Worm (Caenorhabditis elegans) whole organism, midembryonic: ENCODE results near the gene nhr-138.
"Not testable (repeated sequence)": the region's sequence is repeated elsewhere in the genome, so short reads cannot be mapped to it uniquely, and the experiment has no call there.

Experiments used
- T22C8.4 ChIP-seq: fragments of 200-800 bp; sonication (Bioruptor generic); IDR thresholded peaks from 2 replicates; pipeline ENCODE4 v1.3.6; 2022; ENCODE audit warnings: missing genetic modification characterization, missing compliant biosample characterization
- cog-1 ChIP-seq: sonication (generic microtip); optimal IDR thresholded peaks from 2 replicates; lab custom pipeline; 2016; ENCODE audit warnings: missing genetic modification characterization, missing compliant biosample characterization
- flt-1 ChIP-seq: fragments of 200-800 bp; sonication (Bioruptor generic); IDR thresholded peaks from 2 replicates; pipeline ENCODE4 v1.3.6; 2022; ENCODE audit warnings: missing genetic modification characterization, missing compliant biosample characterization
- klf-2 ChIP-seq: fragments of 200-800 bp; sonication (Bioruptor generic); conservative IDR thresholded peaks from 2 replicates; pipeline ENCODE4 v1.3.6; 2022; ENCODE audit warnings: missing genetic modification reagents, missing genetic modification characterization, missing compliant biosample characterization
- med-1 ChIP-seq: sonication (generic microtip); optimal IDR thresholded peaks from 2 replicates; lab custom pipeline; 2017; ENCODE audit warnings: missing genetic modification characterization, mild to moderate bottlenecking, missing compliant biosample characterization, antibody characterized with exemption, missing genetic modification reagents; ENCODE audit not compliant: insufficient read depth
- ref-1 ChIP-seq: fragments of 200-800 bp; sonication (Bioruptor generic); conservative IDR thresholded peaks from 2 replicates; pipeline ENCODE4 v1.3.6; 2022; ENCODE audit warnings: missing genetic modification reagents, missing genetic modification characterization, missing compliant biosample characterization
- tab-1 ChIP-seq: fragments of 200-800 bp; sonication (Bioruptor generic); IDR thresholded peaks from 2 replicates; pipeline ENCODE4 v1.3.6; 2022; ENCODE audit warnings: missing genetic modification characterization, missing compliant biosample characterization
- ztf-23 ChIP-seq: fragments of 200-800 bp; sonication (Bioruptor generic); IDR thresholded peaks from 2 replicates; pipeline ENCODE4 v1.3.6; 2022; ENCODE audit warnings: missing genetic modification reagents, missing genetic modification characterization, missing compliant biosample characterization
- ztf-29 ChIP-seq: fragments of 200-800 bp; sonication (Bioruptor generic); IDR thresholded peaks from 2 replicates; pipeline ENCODE4 v1.3.6; 2022; ENCODE audit warnings: missing genetic modification reagents, missing genetic modification characterization, missing compliant biosample characterization

nhr-138 gene

DNA sequence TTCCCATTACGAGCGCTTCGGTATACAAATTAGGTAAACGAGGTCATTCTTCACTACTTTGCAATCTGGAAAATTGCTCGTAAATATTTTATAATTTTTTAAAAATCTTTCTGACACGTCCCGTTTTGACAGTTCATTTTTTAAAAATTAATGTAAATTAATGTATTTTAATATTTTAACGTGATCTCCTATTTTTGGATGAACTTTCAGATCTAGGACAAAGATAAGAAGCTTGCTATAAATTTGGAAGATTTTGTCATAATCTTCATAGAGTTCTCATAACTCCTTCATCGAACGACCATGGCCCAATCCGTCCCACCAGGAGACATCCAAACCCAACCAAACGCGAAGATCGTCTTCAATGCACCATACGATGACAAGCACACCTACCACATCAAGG is 36.3 kb upstream of the nhr-138 start, which contains the start of gene msp-76:
Gene msp-76, plus strand, starts transcription at position 301 of the 400 bp plus-strand sequence.
- not testable (repeated sequence) for TF ChIP-seq tab-1; flt-1 (GFP tag; lab: Robert Waterston, UW); ztf-23 (GFP tag; lab: Robert Waterston, UW)

DNA sequence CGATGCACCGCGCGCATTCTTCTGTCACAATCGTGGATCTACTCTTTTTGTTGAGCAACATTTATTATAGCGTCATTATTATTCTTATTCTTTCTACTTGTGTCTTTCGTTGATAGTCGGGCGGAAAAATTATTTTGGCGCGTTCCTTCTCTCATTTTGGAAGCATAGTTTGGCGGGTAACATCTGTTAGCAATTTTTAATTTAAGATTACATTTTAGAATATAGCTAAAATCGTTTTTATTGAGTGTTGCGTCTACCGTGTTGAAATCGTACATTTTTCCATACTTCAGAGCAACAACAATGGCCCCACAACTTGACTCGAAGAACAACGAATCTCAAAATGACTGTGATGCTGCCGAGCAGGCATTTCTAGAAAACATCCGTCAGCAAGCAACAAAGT is 34.4 kb upstream of the nhr-138 start, which contains the start of gene sdz-36:
Gene sdz-36, plus strand, starts transcription at position 301 of the 400 bp plus-strand sequence.
- TF ChIP-seq med-1 (GFP tag; lab: Kevin White, UChicago), result no peak
- no peak for TF ChIP-seq flt-1 (GFP tag; lab: Robert Waterston, UW)
- no peak for TF ChIP-seq tab-1

DNA sequence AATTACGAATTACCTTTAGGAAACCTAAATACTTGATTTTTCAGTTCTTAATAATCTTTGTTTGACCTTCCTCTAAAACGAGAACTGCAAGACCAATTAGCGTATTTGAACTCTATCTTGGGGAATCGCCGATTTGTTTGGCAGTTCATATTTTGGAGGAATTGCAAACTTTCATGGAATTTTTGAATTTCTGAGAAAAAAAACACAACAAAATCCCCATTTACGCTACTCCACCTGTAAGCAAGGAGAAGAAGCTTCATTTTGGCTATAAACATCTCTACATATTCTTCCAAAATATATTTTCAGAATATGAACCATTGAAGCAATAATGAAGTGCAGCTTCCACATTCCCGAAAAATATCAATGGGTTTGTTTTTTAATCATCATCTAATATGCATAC is 32.2 kb upstream of the nhr-138 start, which contains the start of gene twk-9:
Gene twk-9, plus strand, starts transcription at position 301 of the 400 bp plus-strand sequence.
- TF ChIP-seq T22C8.4 (GFP tag; lab: Robert Waterston, UW) (no peak), flt-1 (GFP tag; lab: Robert Waterston, UW) (no peak), ztf-29 (GFP tag; lab: Robert Waterston, UW) (no peak), med-1 (GFP tag; lab: Kevin White, UChicago) (no peak), ref-1 (GFP tag; lab: Robert Waterston, UW) (no peak), ztf-23 (GFP tag; lab: Robert Waterston, UW) (no peak), cog-1 (tag; lab: Kevin White, UChicago) (no peak), tab-1 (no peak), klf-2 (GFP tag; lab: Robert Waterston, UW) (no peak)

DNA sequence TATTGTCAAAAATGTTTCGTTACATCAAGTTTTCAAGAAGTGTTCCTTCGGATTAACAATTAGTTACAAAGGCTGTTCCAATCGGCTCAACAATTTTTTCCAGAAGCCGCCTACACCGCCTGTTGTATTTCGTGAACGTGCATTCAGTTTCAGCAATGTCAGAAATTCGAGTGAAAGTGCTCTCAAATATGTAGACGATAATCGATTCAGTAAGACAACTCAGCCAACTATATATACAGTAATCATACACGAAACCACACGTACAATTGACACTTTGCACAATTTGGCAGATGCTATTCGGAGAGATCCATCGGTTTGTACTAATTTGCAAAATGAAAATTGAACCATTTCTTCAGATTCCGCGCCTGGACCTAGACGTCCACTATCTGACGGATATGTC is 28.5 kb upstream of the nhr-138 start:
- TF ChIP-seq ztf-29 (GFP tag; lab: Robert Waterston, UW) (no peak), ref-1 (GFP tag; lab: Robert Waterston, UW) (no peak), med-1 (GFP tag; lab: Kevin White, UChicago) (no peak), tab-1 (no peak)

DNA sequence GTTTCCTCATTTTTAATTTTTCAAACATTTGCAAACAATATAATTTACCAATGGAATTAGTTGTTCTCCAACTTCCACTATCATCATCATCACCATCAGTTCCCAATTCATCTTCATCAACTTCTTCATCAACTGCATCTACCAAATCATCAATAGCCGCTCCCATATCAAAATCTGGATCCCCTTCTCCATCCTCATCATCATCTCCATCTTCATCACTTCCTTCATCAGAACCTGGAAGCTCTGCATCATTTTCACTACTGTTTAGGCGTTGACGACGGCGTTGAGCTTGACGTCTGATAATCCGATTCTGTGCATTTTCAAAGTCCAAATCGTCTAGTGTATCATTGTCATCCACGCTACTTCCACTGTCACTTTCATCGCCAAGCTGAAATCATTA is 27.2 kb upstream of the nhr-138 start:
- no peak for TF ChIP-seq T22C8.4 (GFP tag; lab: Robert Waterston, UW)
- TF ChIP-seq klf-2 (GFP tag; lab: Robert Waterston, UW), result no peak
- TF ChIP-seq flt-1 (GFP tag; lab: Robert Waterston, UW), result no peak
- no peak for TF ChIP-seq ref-1 (GFP tag; lab: Robert Waterston, UW)
- TF ChIP-seq med-1 (GFP tag; lab: Kevin White, UChicago), result no peak
- no peak for TF ChIP-seq cog-1 (tag; lab: Kevin White, UChicago)
- TF ChIP-seq ztf-29 (GFP tag; lab: Robert Waterston, UW), result no peak
- no peak for TF ChIP-seq tab-1
- TF ChIP-seq ztf-23 (GFP tag; lab: Robert Waterston, UW), result no peak

DNA sequence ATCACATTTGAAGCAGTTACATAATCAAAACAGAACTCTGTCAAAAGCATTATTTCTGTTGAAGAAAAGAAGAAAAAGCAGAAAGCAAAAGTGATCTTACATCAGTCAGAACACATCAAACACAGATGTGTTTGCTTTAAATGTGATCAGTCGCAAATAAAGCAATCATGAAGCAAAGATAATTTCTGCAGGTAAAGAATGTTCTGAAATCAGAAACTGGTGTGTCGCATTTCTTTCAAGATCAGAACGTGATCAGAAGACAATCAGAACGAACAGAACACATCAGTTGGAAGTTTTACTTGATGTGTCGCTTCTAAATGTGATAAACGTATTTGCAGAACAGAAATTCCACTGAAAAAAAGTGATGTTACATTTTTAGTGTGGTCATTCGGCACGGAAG is 26.0 kb upstream of the nhr-138 start:
- TF ChIP-seq ztf-23 (GFP tag; lab: Robert Waterston, UW) (no peak), klf-2 (GFP tag; lab: Robert Waterston, UW) (no peak)

DNA sequence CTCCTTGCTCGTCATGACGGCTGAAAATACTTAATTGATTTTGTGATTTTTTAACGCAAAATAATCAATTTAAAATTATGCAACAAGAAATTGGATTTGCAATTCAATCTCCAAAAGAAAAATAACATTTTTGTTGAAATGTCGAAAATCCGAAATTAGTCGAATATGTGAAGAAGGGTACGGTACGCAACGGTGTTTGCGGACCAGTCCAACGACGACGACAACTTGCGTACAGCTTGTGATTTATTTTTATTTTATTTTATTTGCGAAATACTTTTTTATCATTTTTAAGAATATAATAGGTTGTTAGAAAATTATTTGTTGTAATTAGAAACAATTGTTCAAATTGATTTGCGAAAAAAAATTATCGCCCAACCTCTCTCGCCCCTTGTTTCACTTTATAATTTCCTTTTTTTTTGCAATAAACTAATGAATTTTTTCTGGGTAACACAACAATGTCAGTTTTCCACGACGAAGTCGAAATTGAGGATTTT is 18.3 kb upstream of the nhr-138 start, which contains the start of the genes dcaf-1 and dph-3:
Gene dcaf-1, minus strand, starts transcription at position 20 of the 494 bp plus-strand sequence.
Gene dph-3, plus strand, starts transcription at position 444 of the 494 bp plus-strand sequence.
- no peak for TF ChIP-seq ztf-29 (GFP tag; lab: Robert Waterston, UW)
- no peak for TF ChIP-seq ref-1 (GFP tag; lab: Robert Waterston, UW)
- no peak for TF ChIP-seq cog-1 (tag; lab: Kevin White, UChicago)
- TF ChIP-seq med-1 (GFP tag; lab: Kevin White, UChicago), result no peak
- no peak for TF ChIP-seq T22C8.4 (GFP tag; lab: Robert Waterston, UW)
- TF ChIP-seq klf-2 (GFP tag; lab: Robert Waterston, UW), result no peak

DNA sequence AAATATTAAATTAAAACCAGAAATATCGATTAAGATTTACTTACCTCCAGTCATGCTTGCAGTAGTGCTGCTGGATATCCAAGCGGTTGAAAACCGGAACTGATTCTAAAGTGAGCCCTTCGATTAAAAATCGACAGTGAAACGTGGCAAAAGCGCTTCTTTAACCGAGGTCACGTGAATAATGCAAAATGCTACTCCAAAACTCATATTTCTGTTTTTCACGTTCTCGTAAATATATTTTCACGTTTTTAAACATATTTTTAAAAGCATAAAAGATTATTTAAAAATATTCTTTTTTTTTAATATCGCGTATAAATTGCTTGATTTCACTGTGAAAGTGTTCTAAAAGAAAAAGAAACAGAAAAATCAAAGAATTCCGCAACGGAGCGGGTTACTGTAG is 15.8 kb upstream of the nhr-138 start, which contains the start of gene ant-1.3:
Gene ant-1.3, minus strand, starts transcription at position 101 of the 400 bp plus-strand sequence.
- TF ChIP-seq med-1 (GFP tag; lab: Kevin White, UChicago) (no peak), ref-1 (GFP tag; lab: Robert Waterston, UW) (no peak), flt-1 (GFP tag; lab: Robert Waterston, UW) (no peak), ztf-23 (GFP tag; lab: Robert Waterston, UW) (no peak), T22C8.4 (GFP tag; lab: Robert Waterston, UW) (no peak), tab-1 (no peak), ztf-29 (GFP tag; lab: Robert Waterston, UW) (no peak), klf-2 (GFP tag; lab: Robert Waterston, UW) (no peak), cog-1 (tag; lab: Kevin White, UChicago) (no peak)

DNA sequence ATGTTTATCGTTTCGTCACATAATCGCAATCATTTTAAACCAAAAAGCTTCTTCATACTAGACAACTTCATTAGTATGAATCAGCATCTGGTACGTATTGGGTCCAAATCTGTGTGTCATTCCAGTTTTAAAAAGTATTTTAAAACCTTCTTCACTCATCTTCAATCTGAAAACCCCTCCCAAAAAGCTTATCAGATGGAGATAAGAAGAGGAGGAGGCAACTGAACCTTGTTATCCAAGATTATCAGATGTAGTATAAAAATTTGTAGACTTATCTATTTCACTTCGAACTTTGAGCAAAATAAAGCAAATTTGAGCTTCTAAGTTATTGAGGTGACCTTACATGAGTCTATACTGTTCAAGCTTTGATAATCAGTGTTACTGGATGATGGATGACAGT is 15.2 kb upstream of the nhr-138 start, which contains the start of gene nhr-38:
Gene nhr-38, plus strand, starts transcription at position 301 of the 400 bp plus-strand sequence.
- TF ChIP-seq ref-1 (GFP tag; lab: Robert Waterston, UW) (no peak), cog-1 (tag; lab: Kevin White, UChicago) (no peak), T22C8.4 (GFP tag; lab: Robert Waterston, UW) (no peak), flt-1 (GFP tag; lab: Robert Waterston, UW) (no peak), tab-1 (no peak), ztf-29 (GFP tag; lab: Robert Waterston, UW) (no peak), ztf-23 (GFP tag; lab: Robert Waterston, UW) (no peak), med-1 (GFP tag; lab: Kevin White, UChicago) (no peak), klf-2 (GFP tag; lab: Robert Waterston, UW) (no peak)

DNA sequence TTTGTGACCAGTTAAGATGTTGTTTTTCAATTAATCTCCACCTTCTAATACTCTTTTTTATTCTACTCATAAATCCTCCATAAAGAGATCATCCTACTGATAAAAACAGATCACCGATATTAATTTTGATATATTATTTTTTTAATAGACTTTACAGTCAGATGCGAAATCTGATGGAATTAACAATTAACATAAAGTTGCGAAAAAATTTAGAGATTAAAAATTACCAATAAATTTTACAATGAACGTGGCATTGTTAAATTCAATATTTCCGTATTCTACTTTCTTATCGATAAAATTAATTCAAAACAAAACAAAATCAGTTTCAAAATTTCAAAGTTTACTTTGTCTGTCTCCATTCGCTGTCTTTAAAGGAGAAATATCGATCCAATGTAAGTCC is 12.3 kb upstream of the nhr-138 start, which contains the start of gene K01H12.4:
Gene K01H12.4, plus strand, starts transcription at position 301 of the 400 bp plus-strand sequence.
- no peak for TF ChIP-seq tab-1
- no peak for TF ChIP-seq ref-1 (GFP tag; lab: Robert Waterston, UW)
- TF ChIP-seq cog-1 (tag; lab: Kevin White, UChicago), result no peak
- TF ChIP-seq ztf-29 (GFP tag; lab: Robert Waterston, UW), result no peak
- no peak for TF ChIP-seq med-1 (GFP tag; lab: Kevin White, UChicago)
- no peak for TF ChIP-seq klf-2 (GFP tag; lab: Robert Waterston, UW)
- TF ChIP-seq flt-1 (GFP tag; lab: Robert Waterston, UW), result no peak
- TF ChIP-seq ztf-23 (GFP tag; lab: Robert Waterston, UW), result no peak
- TF ChIP-seq T22C8.4 (GFP tag; lab: Robert Waterston, UW), result no peak
